Fruit fly (Drosophila melanogaster) whole organism, prepupa: ENCODE results near the gene IscU.

Experiments
- CG10631 ChIP-seq: fragments of 200-800 bp; sonication (Bioruptor generic); optimal IDR thresholded peaks from 2 replicates; lab custom pipeline; 2016; ENCODE audit warnings: missing biosample characterization, missing genetic modification characterization
- CG10669 ChIP-seq: fragments of 200-800 bp; sonication (Bioruptor generic); optimal IDR thresholded peaks from 3 replicates; lab custom pipeline; 2018; ENCODE audit warnings: missing biosample characterization, mild to moderate bottlenecking, missing genetic modification characterization, moderate library complexity
- CG11294 ChIP-seq: fragments of 200-800 bp; sonication (Bioruptor generic); IDR thresholded peaks from 2 replicates; pipeline ENCODE4 v1.3.6; 2022; ENCODE audit warnings: missing biosample characterization, missing genetic modification characterization
- CG11902 ChIP-seq: fragments of 200-800 bp; sonication (Bioruptor generic); optimal IDR thresholded peaks from 3 replicates; lab custom pipeline; 2016; ENCODE audit warnings: missing biosample characterization, missing genetic modification characterization
- CG1621 ChIP-seq: fragments of 200-800 bp; sonication (Bioruptor generic); optimal IDR thresholded peaks from 3 replicates; lab custom pipeline; 2018; ENCODE audit warnings: missing biosample characterization, mild to moderate bottlenecking, missing genetic modification characterization
- CG3032 ChIP-seq: fragments of 200-800 bp; optimal IDR thresholded peaks from 2 replicates; lab custom pipeline; 2019; ENCODE audit warnings: missing biosample characterization, mild to moderate bottlenecking, missing genetic modification characterization, moderate library complexity
- CG31627 ChIP-seq: fragments of 200-800 bp; sonication (Bioruptor generic); optimal IDR thresholded peaks from 3 replicates; lab custom pipeline; 2016; ENCODE audit warnings: missing biosample characterization, missing genetic modification characterization
- CG32006 ChIP-seq: fragments of 200-800 bp; sonication (Bioruptor generic); optimal IDR thresholded peaks from 3 replicates; lab custom pipeline; 2017; ENCODE audit warnings: missing biosample characterization, mild to moderate bottlenecking, missing genetic modification characterization
- CG34406 ChIP-seq: fragments of 200-800 bp; sonication (Bioruptor generic); optimal IDR thresholded peaks from 3 replicates; lab custom pipeline; 2016; ENCODE audit warnings: missing biosample characterization, missing genetic modification characterization
- CG3919 ChIP-seq: fragments of 200-800 bp; sonication (Bioruptor generic); optimal IDR thresholded peaks from 3 replicates; lab custom pipeline; 2016; ENCODE audit warnings: missing biosample characterization, missing genetic modification characterization
- CG4318 ChIP-seq: fragments of 200-800 bp; sonication (Bioruptor generic); optimal IDR thresholded peaks from 3 replicates; lab custom pipeline; 2017; ENCODE audit warnings: missing biosample characterization, mild to moderate bottlenecking, missing genetic modification characterization
- CG6163 ChIP-seq: fragments of 200-800 bp; sonication (Bioruptor generic); IDR thresholded peaks from 3 replicates; pipeline ENCODE4 v1.3.6; 2022; ENCODE audit warnings: missing biosample characterization, missing genetic modification characterization
- CG6276 ChIP-seq: fragments of 200-800 bp; sonication (Bioruptor generic); optimal IDR thresholded peaks from 2 replicates; lab custom pipeline; 2017; ENCODE audit warnings: missing biosample characterization, mild to moderate bottlenecking, missing genetic modification characterization
- CG6808 ChIP-seq: fragments of 200-800 bp; sonication (Bioruptor generic); optimal IDR thresholded peaks from 3 replicates; lab custom pipeline; 2017; ENCODE audit warnings: missing biosample characterization, missing genetic modification characterization, mild to moderate bottlenecking, moderate library complexity, missing genetic modification reagents
- CG6854 ChIP-seq: fragments of 200-800 bp; sonication (Bioruptor generic); optimal IDR thresholded peaks from 2 replicates; lab custom pipeline; 2017; ENCODE audit warnings: missing biosample characterization, mild to moderate bottlenecking, missing genetic modification characterization
- CG7368 ChIP-seq: fragments of 200-800 bp; sonication (Bioruptor generic); optimal IDR thresholded peaks from 3 replicates; lab custom pipeline; 2016; ENCODE audit warnings: missing biosample characterization, missing genetic modification characterization
- CG8119 ChIP-seq: fragments of 200-800 bp; sonication (Bioruptor generic); IDR thresholded peaks from 3 replicates; pipeline ENCODE4 v1.3.6; 2022; ENCODE audit warnings: missing biosample characterization, missing genetic modification characterization
- CG8319 ChIP-seq: fragments of 200-800 bp; sonication (Bioruptor generic); optimal IDR thresholded peaks from 3 replicates; lab custom pipeline; 2016; ENCODE audit warnings: missing biosample characterization, missing genetic modification characterization
- CG8632 ChIP-seq: fragments of 200-800 bp; sonication (Bioruptor generic); optimal IDR thresholded peaks from 3 replicates; lab custom pipeline; 2016; ENCODE audit warnings: missing biosample characterization, missing genetic modification characterization
- CG9139 ChIP-seq: fragments of 200-800 bp; sonication (Bioruptor generic); optimal IDR thresholded peaks from 3 replicates; lab custom pipeline; 2017; ENCODE audit warnings: missing biosample characterization, mild to moderate bottlenecking, missing genetic modification characterization
- Eip75B ChIP-seq: fragments of 200-800 bp; sonication (Bioruptor generic); optimal IDR thresholded peaks from 3 replicates; lab custom pipeline; 2016; ENCODE audit warnings: missing biosample characterization, missing genetic modification characterization
- Eip78C ChIP-seq: fragments of 200-800 bp; sonication (Bioruptor generic); peaks from one replicate; lab custom pipeline; 2016; ENCODE audit warnings: missing biosample characterization, missing genetic modification characterization
- Ets96B ChIP-seq: fragments of 200-800 bp; optimal IDR thresholded peaks from 2 replicates; lab custom pipeline; 2019; ENCODE audit warnings: missing biosample characterization, mild to moderate bottlenecking, missing genetic modification characterization, moderate library complexity
- Hr39 ChIP-seq: fragments of 200-800 bp; sonication (Bioruptor generic); optimal IDR thresholded peaks from 2 replicates; lab custom pipeline; 2016; ENCODE audit warnings: missing biosample characterization, missing genetic modification characterization
- Hr4 ChIP-seq: fragments of 200-800 bp; sonication (Bioruptor generic); optimal IDR thresholded peaks from 3 replicates; lab custom pipeline; 2016; ENCODE audit warnings: missing biosample characterization, missing genetic modification characterization
- Lpt ChIP-seq: fragments of 200-800 bp; sonication (Bioruptor generic); optimal IDR thresholded peaks from 3 replicates; lab custom pipeline; 2016; ENCODE audit warnings: missing biosample characterization, missing genetic modification characterization
- Met ChIP-seq: fragments of 200-800 bp; sonication (Bioruptor generic); optimal IDR thresholded peaks from 3 replicates; lab custom pipeline; 2016; ENCODE audit warnings: missing biosample characterization, missing genetic modification characterization
- OdsH ChIP-seq: fragments of 200-800 bp; sonication (Bioruptor generic); optimal IDR thresholded peaks from 3 replicates; lab custom pipeline; 2016; ENCODE audit warnings: missing biosample characterization, missing genetic modification characterization
- Smox ChIP-seq: fragments of 200-800 bp; sonication (Bioruptor generic); optimal IDR thresholded peaks from 3 replicates; lab custom pipeline; 2016; ENCODE audit warnings: missing biosample characterization, missing genetic modification characterization
- Sox102F ChIP-seq: fragments of 200-800 bp; sonication (Bioruptor generic); optimal IDR thresholded peaks from 2 replicates; lab custom pipeline; 2016; ENCODE audit warnings: missing biosample characterization, mild to moderate bottlenecking, missing genetic modification characterization
- Sox14 ChIP-seq: fragments of 200-800 bp; sonication (Bioruptor generic); optimal IDR thresholded peaks from 3 replicates; lab custom pipeline; 2016; ENCODE audit warnings: missing biosample characterization, missing genetic modification characterization
- Sox15 ChIP-seq: fragments of 200-800 bp; sonication (Bioruptor generic); optimal IDR thresholded peaks from 3 replicates; lab custom pipeline; 2016; ENCODE audit warnings: missing biosample characterization, missing genetic modification characterization
- achi ChIP-seq: fragments of 200-800 bp; sonication (Bioruptor generic); optimal IDR thresholded peaks from 3 replicates; lab custom pipeline; 2016; ENCODE audit warnings: missing biosample characterization, missing genetic modification characterization
- dac ChIP-seq: fragments of 200-800 bp; sonication (Bioruptor generic); optimal IDR thresholded peaks from 2 replicates; lab custom pipeline; 2017; ENCODE audit warnings: missing biosample characterization, mild to moderate bottlenecking, missing genetic modification characterization
- eg ChIP-seq: fragments of 200-800 bp; sonication (Bioruptor generic); IDR thresholded peaks from 3 replicates; pipeline ENCODE4 v1.3.6; 2022; ENCODE audit warnings: missing biosample characterization, missing genetic modification characterization
- esn ChIP-seq: fragments of 200-800 bp; sonication (Bioruptor generic); optimal IDR thresholded peaks from 2 replicates; lab custom pipeline; 2016; ENCODE audit warnings: missing biosample characterization, mild to moderate bottlenecking, missing genetic modification characterization, moderate library complexity
- fd59A ChIP-seq: fragments of 200-800 bp; sonication (Bioruptor generic); optimal IDR thresholded peaks from 2 replicates; lab custom pipeline; 2017; ENCODE audit warnings: missing biosample characterization, mild to moderate bottlenecking, missing genetic modification characterization, missing genetic modification reagents
- fd85E ChIP-seq: fragments of 200-800 bp; sonication (Bioruptor generic); optimal IDR thresholded peaks from 3 replicates; lab custom pipeline; 2016; ENCODE audit warnings: missing biosample characterization, missing genetic modification characterization
- fkh ChIP-seq: fragments of 200-800 bp; sonication (Bioruptor generic); optimal IDR thresholded peaks from 3 replicates; lab custom pipeline; 2017; ENCODE audit warnings: missing biosample characterization, mild to moderate bottlenecking, missing genetic modification characterization, moderate library complexity
- lz ChIP-seq: fragments of 200-800 bp; sonication (Bioruptor generic); optimal IDR thresholded peaks from 3 replicates; lab custom pipeline; 2016; ENCODE audit warnings: missing biosample characterization, missing genetic modification characterization
- net ChIP-seq: fragments of 200-800 bp; sonication (Bioruptor generic); optimal IDR thresholded peaks from 3 replicates; lab custom pipeline; 2016; ENCODE audit warnings: missing biosample characterization, missing genetic modification characterization
- pdm3 ChIP-seq: fragments of 200-800 bp; sonication (Bioruptor generic); optimal IDR thresholded peaks from 3 replicates; lab custom pipeline; 2016; ENCODE audit warnings: missing biosample characterization, missing genetic modification characterization
- spab ChIP-seq: fragments of 200-800 bp; sonication (Bioruptor generic); optimal IDR thresholded peaks from 2 replicates; lab custom pipeline; 2017; ENCODE audit warnings: missing biosample characterization, mild to moderate bottlenecking, missing genetic modification characterization, missing genetic modification reagents
- ss ChIP-seq, 2 experiments: fragments of 200-800 bp; sonication (Bioruptor generic); optimal IDR thresholded peaks; 2 replicates in 1 of 2; 3 replicates in 1 of 2; lab custom pipeline; 2017 to 2018; ENCODE audit warnings: mild to moderate bottlenecking in 2 of 2, missing biosample characterization in 2 of 2, missing genetic modification characterization in 2 of 2, moderate library complexity in 1 of 2
- vri ChIP-seq: fragments of 200-800 bp; sonication (Bioruptor generic); optimal IDR thresholded peaks from 3 replicates; lab custom pipeline; 2016; ENCODE audit warnings: missing biosample characterization, mild to moderate bottlenecking, missing genetic modification characterization

The IscU gene

DNA sequence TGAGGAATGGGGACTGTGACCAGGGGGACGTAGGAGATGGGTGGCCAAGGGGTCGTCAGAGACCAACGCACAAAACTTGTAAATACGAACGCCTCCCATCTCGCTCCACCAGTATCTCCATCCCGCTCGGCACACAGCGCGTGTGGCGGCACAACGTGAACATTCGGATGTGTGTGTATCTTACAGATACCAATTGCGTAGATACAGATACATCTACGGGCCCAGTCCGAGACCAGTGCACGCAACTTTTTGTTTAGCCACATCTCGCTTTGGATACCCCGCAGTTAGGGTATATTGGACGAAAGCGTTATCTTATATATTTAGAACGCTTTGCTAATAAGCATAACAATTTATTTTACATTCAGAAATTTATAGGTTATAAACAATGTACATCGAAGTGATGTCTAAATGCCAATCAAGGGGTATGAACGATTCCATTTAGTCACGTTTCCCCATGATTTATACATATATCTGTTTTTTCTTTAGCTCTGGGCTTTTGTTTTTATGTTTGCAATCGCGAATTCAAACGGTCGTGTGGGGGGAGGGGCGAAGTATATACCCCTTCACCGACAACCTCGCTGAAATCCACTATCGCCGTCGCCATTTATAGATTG, 12.5 kb downstream of the IscU start (continued):
- TF ChIP-seq CG10669 (GFP tag; lab: Kevin White, UChicago) (peak; percentile 99), CG10631 (peak; percentile 99), CG7368 (peak; percentile 98), Eip78C (GFP tag; lab: Kevin White, UChicago) (peak; percentile 100), Lpt (GFP tag; lab: Kevin White, UChicago) (peak; percentile 99), fkh (GFP tag; lab: Kevin White, UChicago) (peak; percentile 94), Ets96B (tag; lab: Kevin White, UChicago) (peak; percentile 99), CG4318 (peak; percentile 99), Hr39 (peak; percentile 99), CG1621 (tag; lab: Kevin White, UChicago) (peak; percentile 98), Sox102F (GFP tag; lab: Kevin White, UChicago) (peak; percentile 98), CG6854 (GFP tag; lab: Kevin White, UChicago) (peak; percentile 89), CG8119 (GFP tag; lab: Robert Waterston, UW) (peak; percentile 99), CG8319 (GFP tag; lab: Kevin White, UChicago) (peak; percentile 97), CG11902 (GFP tag; lab: Kevin White, UChicago) (peak; percentile 97)
- TF ChIP-seq, all 60 proteins: peak for 60

DNA sequence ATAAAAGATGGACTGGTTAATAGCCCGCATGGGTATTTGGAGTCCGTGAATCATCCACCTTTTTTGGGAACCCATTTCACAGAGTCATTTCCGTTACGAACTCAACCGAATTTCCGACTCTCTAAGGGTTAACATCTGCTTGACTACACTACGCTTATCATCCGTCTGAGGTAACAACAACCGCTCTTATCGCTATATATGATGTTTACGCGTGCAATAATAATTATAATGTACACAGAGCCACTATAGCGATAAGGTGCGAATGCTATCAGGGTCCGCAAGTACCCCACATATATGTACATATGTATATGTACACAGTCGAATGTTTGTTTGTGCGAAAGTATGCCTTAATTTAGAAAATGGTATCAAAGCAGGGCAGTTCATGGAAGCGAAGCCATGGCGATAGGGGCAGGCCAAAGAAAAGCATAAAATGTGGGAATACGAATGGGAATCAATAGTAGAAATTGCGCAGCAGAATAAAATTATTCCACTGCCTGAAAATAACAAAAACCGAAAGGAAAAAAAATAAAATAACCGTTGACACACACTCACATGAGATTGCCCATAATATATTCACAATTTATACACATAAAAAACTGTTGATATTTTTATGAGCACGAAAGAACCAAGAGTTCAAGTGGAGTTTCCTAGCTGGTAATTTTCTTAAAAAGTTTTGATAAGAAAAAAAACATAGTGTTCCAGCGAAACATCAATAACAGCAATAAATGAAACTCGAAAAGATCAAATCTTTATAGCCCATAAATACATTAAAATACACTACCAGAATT, 13.4 kb downstream of the IscU start:
- peak; percentile 55 to 78 for TF ChIP-seq ss (GFP tag; optimal IDR thresholded peaks at IDR 0.05; lab: Kevin White, UChicago)
- TF ChIP-seq Lpt (GFP tag; lab: Kevin White, UChicago): peak; percentile 52
- peak; percentile 77 for TF ChIP-seq Eip78C (GFP tag; lab: Kevin White, UChicago)
- no peak for TF ChIP-seq Sox15 (GFP tag; lab: Kevin White, UChicago)
- no peak for TF ChIP-seq CG4318
- no peak for TF ChIP-seq fd85E
- TF ChIP-seq net (GFP tag; lab: Kevin White, UChicago): peak; percentile 32
- no peak for TF ChIP-seq CG31627 (GFP tag; lab: Kevin White, UChicago)
- TF ChIP-seq achi (GFP tag; lab: Kevin White, UChicago): peak; percentile 11
- peak; percentile 59 for TF ChIP-seq CG8632
- TF ChIP-seq vri (GFP tag; lab: Kevin White, UChicago): peak; percentile 99
- peak; percentile 56 for TF ChIP-seq CG6808
- TF ChIP-seq fd59A (GFP tag; lab: Kevin White, UChicago): no peak
- TF ChIP-seq Sox102F (GFP tag; lab: Kevin White, UChicago): peak; percentile 62
- TF ChIP-seq CG8319 (GFP tag; lab: Kevin White, UChicago): peak; percentile 66
- TF ChIP-seq Met (GFP tag; lab: Kevin White, UChicago): peak; percentile 18
- TF ChIP-seq CG34406: peak; percentile 19
- peak; percentile 60; the same call in 1 of the 3 replicates for TF ChIP-seq CG6163
- TF ChIP-seq CG9139 (GFP tag; lab: Kevin White, UChicago): peak; percentile 51
- TF ChIP-seq Hr4 (GFP tag; lab: Kevin White, UChicago): peak; percentile 28
- TF ChIP-seq CG1621 (tag; lab: Kevin White, UChicago): peak; percentile 47
- peak; percentile 55 for TF ChIP-seq CG3919 (GFP tag; lab: Kevin White, UChicago)
- TF ChIP-seq OdsH (GFP tag; lab: Kevin White, UChicago): peak; percentile 32
- no peak for TF ChIP-seq pdm3 (GFP tag; lab: Kevin White, UChicago)
- TF ChIP-seq Sox14 (GFP tag; lab: Kevin White, UChicago): no peak
- no peak for TF ChIP-seq Hr39
- peak; percentile 16 for TF ChIP-seq Smox (GFP tag; lab: Kevin White, UChicago)
- peak; percentile 38 for TF ChIP-seq CG32006 (GFP tag; lab: Kevin White, UChicago)
- TF ChIP-seq CG10631: peak; percentile 26
- TF ChIP-seq CG11294: peak; percentile 50; the same call in 1 of the 2 replicates
- peak; percentile 85 for TF ChIP-seq CG6276 (GFP tag; lab: Kevin White, UChicago)
- TF ChIP-seq Eip75B (GFP tag; lab: Kevin White, UChicago): peak; percentile 19
- TF ChIP-seq CG7368: peak; percentile 43
- TF ChIP-seq dac (GFP tag; lab: Kevin White, UChicago): no peak
- TF ChIP-seq Ets96B (tag; lab: Kevin White, UChicago): peak; percentile 88
- TF ChIP-seq CG10669 (GFP tag; lab: Kevin White, UChicago): peak; percentile 65
- TF ChIP-seq lz: no peak
- TF ChIP-seq esn (GFP tag; lab: Kevin White, UChicago): peak; percentile 47
- peak; percentile 98 for TF ChIP-seq fkh (GFP tag; lab: Kevin White, UChicago)
- peak; percentile 61 for TF ChIP-seq spab (GFP tag; lab: Kevin White, UChicago)
- peak; percentile 11 for TF ChIP-seq CG6854 (GFP tag; lab: Kevin White, UChicago)
- TF ChIP-seq CG3032 (tag; lab: Kevin White, UChicago): peak; percentile 83
- peak; percentile 70; the same call in 1 of the 3 replicates for TF ChIP-seq eg (GFP tag; lab: Robert Waterston, UW)
